Worm (Caenorhabditis elegans) whole organism, midembryonic: Measurements from ENCODE around the gene fipr-4.

ENCODE experiments used
- flt-1 ChIP-seq: fragments of 200-800 bp; sonication (Bioruptor generic); IDR thresholded peaks from 2 replicates; pipeline ENCODE4 v1.3.6; 2022; ENCODE audit warnings: missing genetic modification characterization, missing compliant biosample characterization
- klf-2 ChIP-seq: fragments of 200-800 bp; sonication (Bioruptor generic); conservative IDR thresholded peaks from 2 replicates; pipeline ENCODE4 v1.3.6; 2022; ENCODE audit warnings: missing genetic modification reagents, missing genetic modification characterization, missing compliant biosample characterization
- tab-1 ChIP-seq: fragments of 200-800 bp; sonication (Bioruptor generic); IDR thresholded peaks from 2 replicates; pipeline ENCODE4 v1.3.6; 2022; ENCODE audit warnings: missing genetic modification characterization, missing compliant biosample characterization

- TF ChIP-seq klf-2 (no peak), tab-1 (GFP tag; lab: Robert Waterston, UW) (no peak), flt-1 (GFP tag; lab: Robert Waterston, UW) (no peak)
Measured at ce11 chrV:10237959-10238444, 9.7 kb upstream of the fipr-4 start.
